Worm (Caenorhabditis elegans) whole organism, late embryonic: ENCODE measurements around the gene trpp-6.

Source experiments
- T23F11.4 ChIP-seq: fragments of 200-800 bp; sonication (Bioruptor generic); optimal IDR thresholded peaks from 2 replicates; lab custom pipeline; 2018; ENCODE audit warnings: mild to moderate bottlenecking, missing genetic modification characterization, missing compliant biosample characterization
- Y22D7AL.16 ChIP-seq: sonication (generic microtip); optimal IDR thresholded peaks from 2 replicates; lab custom pipeline; 2016; ENCODE audit warnings: missing genetic modification characterization, missing compliant biosample characterization
- ceh-45 ChIP-seq: fragments of 200-800 bp; sonication (Bioruptor generic); IDR thresholded peaks from 2 replicates; pipeline ENCODE4 v1.3.6; 2022; ENCODE audit warnings: missing genetic modification reagents, missing genetic modification characterization, missing compliant biosample characterization
- ceh-6 ChIP-seq: fragments of 200-800 bp; sonication (Bioruptor generic); optimal IDR thresholded peaks from 2 replicates; lab custom pipeline; 2018; ENCODE audit warnings: mild to moderate bottlenecking, missing genetic modification characterization, missing compliant biosample characterization
- fkh-10 ChIP-seq: fragments of 150-350 bp; optimal IDR thresholded peaks from 2 replicates; lab custom pipeline; 2014; ENCODE audit warnings: missing biosample characterization, missing genetic modification reagents, missing genetic modification characterization
- hlh-15 ChIP-seq: sonication (generic microtip); optimal IDR thresholded peaks from 2 replicates; lab custom pipeline; 2016; ENCODE audit warnings: missing genetic modification characterization, missing compliant biosample characterization
- hlh-8 ChIP-seq: sonication (generic microtip); optimal IDR thresholded peaks from 2 replicates; lab custom pipeline; 2016; ENCODE audit warnings: missing genotype, missing genetic modification characterization, missing compliant biosample characterization
- nfya-1 ChIP-seq: sonication (generic microtip); optimal IDR thresholded peaks from 2 replicates; lab custom pipeline; 2017; ENCODE audit warnings: missing genetic modification characterization, mild to moderate bottlenecking, missing compliant biosample characterization, antibody characterized with exemption, moderate library complexity
- nhr-232 ChIP-seq: sonication (generic microtip); optimal IDR thresholded peaks from 2 replicates; lab custom pipeline; 2016; ENCODE audit warnings: missing genetic modification characterization, missing compliant biosample characterization
- pha-4 ChIP-seq: fragments of 150-350 bp; optimal IDR thresholded peaks from 2 replicates; lab custom pipeline; 2018; ENCODE audit warnings: missing biosample characterization, missing genetic modification reagents, missing genetic modification characterization
- pqm-1 ChIP-seq: sonication (generic microtip); optimal IDR thresholded peaks from 2 replicates; lab custom pipeline; 2016; ENCODE audit warnings: missing genetic modification characterization, missing compliant biosample characterization
- ttx-3 ChIP-seq: sonication (generic microtip); optimal IDR thresholded peaks from 2 replicates; lab custom pipeline; 2016; ENCODE audit warnings: missing genetic modification reagents, missing genetic modification characterization, missing compliant biosample characterization
- unc-55 ChIP-seq: sonication (generic microtip); optimal IDR thresholded peaks from 2 replicates; lab custom pipeline; 2017; ENCODE audit warnings: missing biosample characterization, missing genetic modification reagents, missing genetic modification characterization

- TF ChIP-seq T23F11.4 = no peak
- TF ChIP-seq ceh-45 = no peak
- TF ChIP-seq fkh-10 (GFP tag; lab: Kevin White, UChicago) = no peak
- TF ChIP-seq unc-55 (GFP tag; lab: Kevin White, UChicago) = no peak
- no peak for TF ChIP-seq ceh-6 (GFP tag; lab: Kevin White, UChicago)
- no peak for TF ChIP-seq hlh-8
- no peak for TF ChIP-seq nfya-1 (tag; lab: Kevin White, UChicago)
- TF ChIP-seq pha-4 (tag; lab: Kevin White, UChicago) = no peak
- TF ChIP-seq Y22D7AL.16 = no peak
- TF ChIP-seq nhr-232 (tag; lab: Kevin White, UChicago) = no peak
- no peak for TF ChIP-seq pqm-1 (tag; lab: Kevin White, UChicago)
- TF ChIP-seq hlh-15 = no peak
- no peak for TF ChIP-seq ttx-3
These were observed 14.7 kb downstream of the trpp-6 start for ce11 chrV:10006374-10006773.
